Worm (Caenorhabditis elegans) whole organism, L2 larva: ENCODE data around the gene arl-5.

Source experiments
- dmd-4 ChIP-seq: sonication (generic microtip); optimal IDR thresholded peaks from 2 replicates; lab custom pipeline; 2017; ENCODE audit warnings: missing biosample characterization, missing genetic modification characterization
- fos-1 ChIP-seq: fragments of 150-350 bp; optimal IDR thresholded peaks from 2 replicates; lab custom pipeline; 2014; ENCODE audit warnings: missing biosample characterization, missing genetic modification characterization
- lin-13 ChIP-seq: fragments of 150-350 bp; optimal IDR thresholded peaks from 2 replicates; lab custom pipeline; 2014; ENCODE audit warnings: missing biosample characterization, missing genetic modification reagents, missing genetic modification characterization
- lin-39 ChIP-seq: fragments of 150-350 bp; optimal IDR thresholded peaks from 2 replicates; lab custom pipeline; 2014; ENCODE audit warnings: missing biosample characterization, missing genetic modification reagents, missing genetic modification characterization
- lsy-2 ChIP-seq, 2 experiments: fragments of 150-350 bp in 1 of 2; sonication (generic microtip) in 1 of 2; optimal IDR thresholded peaks; 2 replicates each; lab custom pipeline; 2014 to 2017; ENCODE audit warnings: missing biosample characterization in 2 of 2, missing genetic modification characterization in 2 of 2
- mab-5 ChIP-seq: fragments of 150-350 bp; optimal IDR thresholded peaks from 2 replicates; lab custom pipeline; 2014; ENCODE audit warnings: missing biosample characterization, missing genetic modification characterization
- nhr-10 ChIP-seq: sonication (generic microtip); optimal IDR thresholded peaks from 2 replicates; lab custom pipeline; 2017; ENCODE audit warnings: missing biosample characterization, missing genetic modification characterization
- nhr-21 ChIP-seq: fragments of 150-350 bp; optimal IDR thresholded peaks from 2 replicates; lab custom pipeline; 2014; ENCODE audit warnings: missing biosample characterization, missing genetic modification characterization
- nhr-23 ChIP-seq: fragments of 150-350 bp; optimal IDR thresholded peaks from 2 replicates; lab custom pipeline; 2014; ENCODE audit warnings: missing biosample characterization, missing genetic modification reagents, missing genetic modification characterization
- nhr-237 ChIP-seq: fragments of 150-350 bp; optimal IDR thresholded peaks from 2 replicates; lab custom pipeline; 2014; ENCODE audit warnings: missing biosample characterization, missing genetic modification characterization
- nhr-6 ChIP-seq: fragments of 150-350 bp; optimal IDR thresholded peaks from 2 replicates; lab custom pipeline; 2014; ENCODE audit warnings: missing biosample characterization, missing genetic modification characterization
- snpc-4 ChIP-seq: fragments of 150-350 bp; optimal IDR thresholded peaks from 2 replicates; lab custom pipeline; 2014; ENCODE audit warnings: missing biosample characterization, missing genetic modification characterization
- ztf-11 ChIP-seq: sonication (generic microtip); optimal IDR thresholded peaks from 2 replicates; lab custom pipeline; 2017; ENCODE audit warnings: missing biosample characterization, missing genetic modification characterization

- TF ChIP-seq dmd-4 (no peak), nhr-237 (tag; lab: Kevin White, UChicago) (no peak), ztf-11 (tag; lab: Kevin White, UChicago) (no peak), lin-39 (no peak), lin-13 (GFP tag; lab: Kevin White, UChicago) (no peak), lsy-2 (tag; optimal IDR thresholded peaks at IDR 0.05; lab: Kevin White, UChicago) (peak; percentile 11), nhr-6 (no peak), nhr-23 (no peak), mab-5 (tag; lab: Kevin White, UChicago) (no peak), fos-1 (no peak), nhr-21 (no peak), snpc-4 (tag; lab: Kevin White, UChicago) (no peak), nhr-10 (tag; lab: Kevin White, UChicago) (no peak)
Measured at ce11 chrIII:9817087-9817612, 5.9 kb upstream of the arl-5 start, which contains the start of gene cnx-1.
